Worm (Caenorhabditis elegans) whole organism, late embryonic: ENCODE measurements around the gene fbxa-199.

Experiments used
- C08G9.2 ChIP-seq: sonication (generic microtip); optimal IDR thresholded peaks from 2 replicates; lab custom pipeline; 2016; ENCODE audit warnings: mild to moderate bottlenecking, missing genetic modification characterization, moderate library complexity, missing compliant biosample characterization
- K02D7.2 ChIP-seq: sonication (generic microtip); optimal IDR thresholded peaks from 2 replicates; lab custom pipeline; 2017; ENCODE audit warnings: mild to moderate bottlenecking, missing genetic modification characterization, missing compliant biosample characterization
- Y22D7AL.16 ChIP-seq: sonication (generic microtip); optimal IDR thresholded peaks from 2 replicates; lab custom pipeline; 2016; ENCODE audit warnings: missing genetic modification characterization, missing compliant biosample characterization
- ama-1 ChIP-seq: fragments of 150-350 bp; optimal IDR thresholded peaks from 2 replicates; lab custom pipeline; 2014
- ceh-14 ChIP-seq: sonication (generic microtip); optimal IDR thresholded peaks from 2 replicates; lab custom pipeline; 2016; ENCODE audit warnings: missing genotype, missing genetic modification characterization, missing compliant biosample characterization
- ceh-19 ChIP-seq: fragments of 200-800 bp; sonication (Bioruptor generic); optimal IDR thresholded peaks from 2 replicates; lab custom pipeline; 2018; ENCODE audit warnings: mild to moderate bottlenecking, missing genetic modification characterization, missing compliant biosample characterization
- ceh-2 ChIP-seq: sonication (generic microtip); optimal IDR thresholded peaks from 2 replicates; lab custom pipeline; 2016; ENCODE audit warnings: missing genotype, missing genetic modification characterization, missing compliant biosample characterization
- ceh-24 ChIP-seq: sonication (generic microtip); optimal IDR thresholded peaks from 2 replicates; lab custom pipeline; 2016; ENCODE audit warnings: mild to moderate bottlenecking, missing genetic modification characterization, missing compliant biosample characterization
- ceh-45 ChIP-seq: fragments of 200-800 bp; sonication (Bioruptor generic); IDR thresholded peaks from 2 replicates; pipeline ENCODE4 v1.3.6; 2022; ENCODE audit warnings: missing genetic modification reagents, missing genetic modification characterization, missing compliant biosample characterization
- ceh-48 ChIP-seq: sonication (generic microtip); optimal IDR thresholded peaks from 2 replicates; lab custom pipeline; 2016; ENCODE audit warnings: missing genetic modification characterization, inconsistent platforms, missing compliant biosample characterization
- ceh-6 ChIP-seq: fragments of 200-800 bp; sonication (Bioruptor generic); optimal IDR thresholded peaks from 2 replicates; lab custom pipeline; 2018; ENCODE audit warnings: mild to moderate bottlenecking, missing genetic modification characterization, missing compliant biosample characterization
- che-1 ChIP-seq: sonication (generic microtip); optimal IDR thresholded peaks from 2 replicates; lab custom pipeline; 2016; ENCODE audit warnings: mild to moderate bottlenecking, missing genetic modification characterization, missing compliant biosample characterization
- dmd-4 ChIP-seq: sonication (generic microtip); optimal IDR thresholded peaks from 2 replicates; lab custom pipeline; 2016; ENCODE audit warnings: borderline replicate concordance, missing genetic modification characterization, missing compliant biosample characterization
- dve-1 ChIP-seq: sonication (generic microtip); optimal IDR thresholded peaks from 2 replicates; lab custom pipeline; 2017; ENCODE audit warnings: antibody characterized with exemption, mild to moderate bottlenecking, missing genetic modification characterization, missing compliant biosample characterization
- eyg-1 ChIP-seq: sonication (generic microtip); optimal IDR thresholded peaks from 2 replicates; lab custom pipeline; 2016; ENCODE audit warnings: missing genotype, missing genetic modification characterization, missing compliant biosample characterization
- fkh-10 ChIP-seq: fragments of 150-350 bp; optimal IDR thresholded peaks from 2 replicates; lab custom pipeline; 2014; ENCODE audit warnings: missing biosample characterization, missing genetic modification reagents, missing genetic modification characterization
- gmeb-2 ChIP-seq: sonication (generic microtip); optimal IDR thresholded peaks from 2 replicates; lab custom pipeline; 2016; ENCODE audit warnings: missing genetic modification characterization, inconsistent platforms, missing compliant biosample characterization
- hlh-30 ChIP-seq: sonication (generic microtip); optimal IDR thresholded peaks from 2 replicates; lab custom pipeline; 2017; ENCODE audit warnings: antibody characterized with exemption, missing genetic modification characterization, missing compliant biosample characterization; ENCODE audit not compliant: insufficient read depth
- hlh-8 ChIP-seq: sonication (generic microtip); optimal IDR thresholded peaks from 2 replicates; lab custom pipeline; 2016; ENCODE audit warnings: missing genotype, missing genetic modification characterization, missing compliant biosample characterization
- lim-6 ChIP-seq: sonication (generic microtip); optimal IDR thresholded peaks from 2 replicates; lab custom pipeline; 2016; ENCODE audit warnings: missing genetic modification characterization, missing compliant biosample characterization
- mec-3 ChIP-seq: sonication (generic microtip); optimal IDR thresholded peaks from 2 replicates; lab custom pipeline; 2016; ENCODE audit warnings: borderline replicate concordance, missing genetic modification characterization, missing compliant biosample characterization
- nfya-1 ChIP-seq: sonication (generic microtip); optimal IDR thresholded peaks from 2 replicates; lab custom pipeline; 2017; ENCODE audit warnings: missing genetic modification characterization, mild to moderate bottlenecking, missing compliant biosample characterization, antibody characterized with exemption, moderate library complexity
- npax-4 ChIP-seq: sonication (generic microtip); optimal IDR thresholded peaks from 2 replicates; lab custom pipeline; 2016; ENCODE audit warnings: missing genetic modification characterization, missing compliant biosample characterization
- odd-2 ChIP-seq: sonication (generic microtip); optimal IDR thresholded peaks from 2 replicates; lab custom pipeline; 2017; ENCODE audit warnings: antibody characterized with exemption, mild to moderate bottlenecking, missing genetic modification characterization, missing compliant biosample characterization
- pat-9 ChIP-seq: fragments of 200-800 bp; sonication (Bioruptor generic); optimal IDR thresholded peaks from 2 replicates; lab custom pipeline; 2018; ENCODE audit warnings: mild to moderate bottlenecking, missing genetic modification characterization, moderate library complexity, missing compliant biosample characterization
- pha-2 ChIP-seq: sonication (generic microtip); optimal IDR thresholded peaks from 2 replicates; lab custom pipeline; 2017; ENCODE audit warnings: mild to moderate bottlenecking, missing genetic modification characterization, missing compliant biosample characterization
- pha-4 ChIP-seq: fragments of 150-350 bp; optimal IDR thresholded peaks from 2 replicates; lab custom pipeline; 2018; ENCODE audit warnings: missing biosample characterization, missing genetic modification reagents, missing genetic modification characterization
- pqm-1 ChIP-seq: sonication (generic microtip); optimal IDR thresholded peaks from 2 replicates; lab custom pipeline; 2016; ENCODE audit warnings: missing genetic modification characterization, missing compliant biosample characterization
- pros-1 ChIP-seq: fragments of 150-350 bp; optimal IDR thresholded peaks from 2 replicates; lab custom pipeline; 2014; ENCODE audit warnings: missing biosample characterization, missing genetic modification reagents, missing genetic modification characterization
- rnt-1 ChIP-seq: sonication (generic microtip); optimal IDR thresholded peaks from 2 replicates; lab custom pipeline; 2016; ENCODE audit warnings: missing genetic modification characterization, missing compliant biosample characterization
- sox-4 ChIP-seq: sonication (generic microtip); optimal IDR thresholded peaks from 2 replicates; lab custom pipeline; 2017; ENCODE audit warnings: mild to moderate bottlenecking, missing genetic modification characterization, inconsistent platforms, missing compliant biosample characterization
- syd-9 ChIP-seq: sonication (generic microtip); optimal IDR thresholded peaks from 2 replicates; lab custom pipeline; 2016; ENCODE audit warnings: mild to moderate bottlenecking, missing genetic modification characterization, moderate library complexity, missing compliant biosample characterization
- tbx-2 ChIP-seq: sonication (generic microtip); optimal IDR thresholded peaks from 2 replicates; lab custom pipeline; 2016; ENCODE audit warnings: missing genetic modification characterization, missing compliant biosample characterization
- tbx-7 ChIP-seq: sonication (generic microtip); optimal IDR thresholded peaks from 2 replicates; lab custom pipeline; 2016; ENCODE audit warnings: missing genotype, missing genetic modification characterization, missing compliant biosample characterization
- unc-3 ChIP-seq, 2 experiments: fragments of 200-800 bp in 1 of 2; sonication (Bioruptor generic) in 1 of 2; sonication (generic microtip) in 1 of 2; conservative IDR thresholded peaks in 1 of 2; optimal IDR thresholded peaks in 1 of 2; 2 replicates each; pipeline versions ENCODE4 v1.3.6 to Lab custom; 2016 to 2022; ENCODE audit warnings: missing compliant biosample characterization in 2 of 2, missing genetic modification characterization in 2 of 2, missing genetic modification reagents in 1 of 2
- unc-42 ChIP-seq: sonication (generic microtip); optimal IDR thresholded peaks from 2 replicates; lab custom pipeline; 2016; ENCODE audit warnings: missing genotype, missing genetic modification characterization, missing compliant biosample characterization
- zip-5 ChIP-seq: sonication (generic microtip); optimal IDR thresholded peaks from 2 replicates; lab custom pipeline; 2016; ENCODE audit warnings: missing genetic modification characterization, missing compliant biosample characterization
- ztf-16 ChIP-seq: sonication (generic microtip); optimal IDR thresholded peaks from 2 replicates; lab custom pipeline; 2017; ENCODE audit warnings: missing genetic modification characterization, missing compliant biosample characterization

The fbxa-199 gene

ce11 chrV:15415951-15416350 lies 17.3 kb upstream of the fbxa-199 start, which contains the start of gene srh-265:
TSS of gene srh-265 (plus strand) at chrV:15416251.
- no peak for TF ChIP-seq unc-42 (tag; lab: Kevin White, UChicago)
- no peak for TF ChIP-seq nfya-1 (tag; lab: Kevin White, UChicago)
- no peak for TF ChIP-seq ama-1 (lab: Kevin White, UChicago)
- TF ChIP-seq K02D7.2 (tag; lab: Kevin White, UChicago), result no peak
- TF ChIP-seq fkh-10 (GFP tag; lab: Kevin White, UChicago), result no peak

- TF ChIP-seq rnt-1 (tag; lab: Kevin White, UChicago) (no peak), C08G9.2 (tag; lab: Kevin White, UChicago) (no peak), che-1 (tag; lab: Kevin White, UChicago) (no peak), pat-9 (no peak), gmeb-2 (no peak)
These were observed 15.2 kb upstream of the fbxa-199 start, which contains the start of gene srh-264 for ce11 chrV:15413847-15414246. TSS of gene srh-264 (plus strand) at chrV:15414147.

ce11 chrV:15412625-15413024 lies 14.0 kb upstream of the fbxa-199 start, which contains the start of gene srbc-63:
TSS of gene srbc-63 (minus strand) at chrV:15412725.
- TF ChIP-seq dmd-4 (tag; lab: Kevin White, UChicago) (no peak), ztf-16 (tag; lab: Kevin White, UChicago) (no peak), odd-2 (tag; lab: Kevin White, UChicago) (no peak), sox-4 (tag; lab: Kevin White, UChicago) (no peak), ceh-2 (tag; lab: Kevin White, UChicago) (no peak), zip-5 (tag; lab: Kevin White, UChicago) (no peak), ceh-24 (no peak), ceh-14 (tag; lab: Kevin White, UChicago) (no peak), ceh-19 (GFP tag; lab: Kevin White, UChicago) (no peak), hlh-30 (tag; lab: Kevin White, UChicago) (no peak), nfya-1 (tag; lab: Kevin White, UChicago) (no peak), ceh-45 (GFP tag; lab: Robert Waterston, UW) (no peak), tbx-7 (tag; lab: Kevin White, UChicago) (no peak), syd-9 (no peak), dve-1 (no peak), eyg-1 (tag; lab: Kevin White, UChicago) (no peak), pha-2 (tag; lab: Kevin White, UChicago) (no peak), ceh-48 (tag; lab: Kevin White, UChicago) (no peak), ceh-6 (GFP tag; lab: Kevin White, UChicago) (no peak), tbx-2 (tag; lab: Kevin White, UChicago) (no peak)

- TF ChIP-seq unc-42 (tag; lab: Kevin White, UChicago), result no peak
- TF ChIP-seq gmeb-2, result no peak
- no peak for TF ChIP-seq dmd-4 (tag; lab: Kevin White, UChicago)
- no peak for TF ChIP-seq eyg-1 (tag; lab: Kevin White, UChicago)
- no peak for TF ChIP-seq zip-5 (tag; lab: Kevin White, UChicago)
- TF ChIP-seq pros-1 (tag; lab: Kevin White, UChicago), result no peak
- no peak for TF ChIP-seq mec-3 (tag; lab: Kevin White, UChicago)
- no peak for TF ChIP-seq unc-3 (GFP tag; conservative IDR thresholded peaks at IDR 0.05; lab: Robert Waterston, UW)
- no peak for TF ChIP-seq unc-3 (tag; optimal IDR thresholded peaks at IDR 0.05; lab: Kevin White, UChicago)
- TF ChIP-seq npax-4 (tag; lab: Kevin White, UChicago), result no peak
- no peak for TF ChIP-seq ceh-6 (GFP tag; lab: Kevin White, UChicago)
- no peak for TF ChIP-seq pha-4
- TF ChIP-seq Y22D7AL.16 (tag; lab: Kevin White, UChicago), result no peak
- no peak for TF ChIP-seq odd-2 (tag; lab: Kevin White, UChicago)
- TF ChIP-seq pqm-1 (tag; lab: Kevin White, UChicago), result no peak
- no peak for TF ChIP-seq hlh-8 (tag; lab: Kevin White, UChicago)
- TF ChIP-seq lim-6 (tag; lab: Kevin White, UChicago), result no peak
These were observed 8.3 kb upstream of the fbxa-199 start, which contains the start of gene srh-257 for ce11 chrV:15406928-15407327. TSS of gene srh-257 (plus strand) at chrV:15407228.
